Worm (Caenorhabditis elegans): Measurements from ENCODE around the gene tag-307.

Gene tag-307

ce11 chrIII:7824041-7824440 lies 33.0 kb downstream of the tag-307 start:
- TF ChIP-seq mdl-1 (tag; optimal IDR thresholded peaks at IDR 0.05) (no peak), egl-5 (tag; optimal IDR thresholded peaks at IDR 0.05) (peak; percentile 100)

ce11 chrIII:7823285-7823684 lies 33.8 kb downstream of the tag-307 start:
- no peak for TF ChIP-seq ZK546.5 (tag; optimal IDR thresholded peaks at IDR 0.05)
- peak; percentile 98 for TF ChIP-seq nfya-1 (tag; optimal IDR thresholded peaks at IDR 0.05; ENCODE audit: insufficient read depth)

- peak; percentile 100 for TF ChIP-seq egl-5 (tag; optimal IDR thresholded peaks at IDR 0.05)
- no peak for TF ChIP-seq nhr-67 (tag; optimal IDR thresholded peaks at IDR 0.05)
- peak; percentile 69 for TF ChIP-seq nfya-1 (tag; optimal IDR thresholded peaks at IDR 0.05; ENCODE audit: insufficient read depth)
- no peak for TF ChIP-seq ztf-4 (tag; optimal IDR thresholded peaks at IDR 0.05)
- TF ChIP-seq ceh-82 (tag; optimal IDR thresholded peaks at IDR 0.05) = no peak
- no peak for TF ChIP-seq ZK546.5 (tag; optimal IDR thresholded peaks at IDR 0.05)
- TF ChIP-seq unc-62 (GFP tag; optimal IDR thresholded peaks at IDR 0.05) = no peak
- no peak for TF ChIP-seq nhr-43 (tag; optimal IDR thresholded peaks at IDR 0.05; ENCODE audit: poor library complexity, severe bottlenecking)
- TF ChIP-seq mml-1 (tag; optimal IDR thresholded peaks at IDR 0.05) = no peak
- TF ChIP-seq nhr-76 (tag; optimal IDR thresholded peaks at IDR 0.05) = no peak
- no peak for TF ChIP-seq hmg-11 (tag; optimal IDR thresholded peaks at IDR 0.05)
- TF ChIP-seq daf-12 (tag; optimal IDR thresholded peaks at IDR 0.05) = no peak
- no peak for TF ChIP-seq pha-4 (tag; optimal IDR thresholded peaks at IDR 0.05)
Observed at ce11 chrIII:7819866-7820265, 37.2 kb downstream of the tag-307 start.

- no peak for TF ChIP-seq snpc-4 (tag; optimal IDR thresholded peaks at IDR 0.05)
- TF ChIP-seq nhr-11 (tag; optimal IDR thresholded peaks at IDR 0.05) = no peak
- peak; percentile 100 for TF ChIP-seq egl-5 (tag; optimal IDR thresholded peaks at IDR 0.05)
Observed at ce11 chrIII:7818965-7819364, 38.1 kb downstream of the tag-307 start.

- peak; percentile 100 for TF ChIP-seq skn-1 (tag; optimal IDR thresholded peaks at IDR 0.05)
- peak; percentile 100 for TF ChIP-seq nhr-23 (tag; optimal IDR thresholded peaks at IDR 0.05)
- no peak for TF ChIP-seq lsy-12 (tag; optimal IDR thresholded peaks at IDR 0.05)
- no peak for TF ChIP-seq jun-1 (tag; optimal IDR thresholded peaks at IDR 0.05)
Observed at ce11 chrIII:7816463-7816862, 40.6 kb downstream of the tag-307 start.

ce11 chrIII:7815571-7816348 lies 41.3 kb downstream of the tag-307 start:
- TF ChIP-seq nhr-237 (tag; optimal IDR thresholded peaks at IDR 0.05) (no peak), nhr-23 (tag; optimal IDR thresholded peaks at IDR 0.05) (peak; percentile 99), lin-15B (tag; optimal IDR thresholded peaks at IDR 0.05) (no peak), egl-5 (tag; optimal IDR thresholded peaks at IDR 0.05) (peak; percentile 27), skn-1 (tag; optimal IDR thresholded peaks at IDR 0.05) (peak; percentile 100), aly-2 (tag; optimal IDR thresholded peaks at IDR 0.05) (no peak), ceh-9 (tag; optimal IDR thresholded peaks at IDR 0.05) (no peak)

ce11 chrIII:7815056-7815366 lies 42.0 kb downstream of the tag-307 start:
- no peak for TF ChIP-seq elt-2 (tag; optimal IDR thresholded peaks at IDR 0.05)
- TF ChIP-seq pha-4 (tag; optimal IDR thresholded peaks at IDR 0.05) = no peak
- no peak for TF ChIP-seq egl-5 (tag; optimal IDR thresholded peaks at IDR 0.05)
- TF ChIP-seq ama-1 (optimal IDR thresholded peaks at IDR 0.05) = no peak
- TF ChIP-seq skn-1 (tag; optimal IDR thresholded peaks at IDR 0.05) = no peak
- TF ChIP-seq fos-1 (tag; optimal IDR thresholded peaks at IDR 0.05) = no peak
- TF ChIP-seq fkh-2 (tag; optimal IDR thresholded peaks at IDR 0.05) = no peak
- no peak for TF ChIP-seq unc-62 (GFP tag; optimal IDR thresholded peaks at IDR 0.05)
- TF ChIP-seq ceh-16 (tag; optimal IDR thresholded peaks at IDR 0.05) = no peak
